Worm (Caenorhabditis elegans): ENCODE data around the gene F18E2.15.

F18E2.15 gene

DNA sequence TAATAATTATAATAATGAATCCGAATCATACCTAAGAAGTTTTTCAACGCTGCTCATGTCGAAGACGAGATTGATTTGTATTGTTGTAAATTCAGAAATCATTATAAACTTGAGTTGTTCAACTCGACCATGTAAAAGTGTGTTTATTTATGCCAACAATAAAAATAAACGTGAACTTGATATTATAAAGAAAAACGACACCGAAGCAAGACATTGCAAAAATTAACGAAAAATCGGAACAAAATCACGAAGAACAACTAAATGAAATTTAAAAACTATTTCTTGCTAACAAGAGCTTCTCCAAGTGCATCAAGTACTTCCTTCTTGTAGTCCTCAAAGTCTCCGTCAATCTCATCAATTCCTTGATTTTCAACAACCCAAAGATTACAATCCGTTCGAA is at the start of gene F18E2.15:
Gene F18E2.15 (minus strand): TSS at position 101 of the 400 bp plus-strand sequence.
- TF ChIP-seq W03F9.2 (tag; optimal IDR thresholded peaks at IDR 0.05) (no peak), dao-5 (tag; optimal IDR thresholded peaks at IDR 0.05) (no peak)

DNA sequence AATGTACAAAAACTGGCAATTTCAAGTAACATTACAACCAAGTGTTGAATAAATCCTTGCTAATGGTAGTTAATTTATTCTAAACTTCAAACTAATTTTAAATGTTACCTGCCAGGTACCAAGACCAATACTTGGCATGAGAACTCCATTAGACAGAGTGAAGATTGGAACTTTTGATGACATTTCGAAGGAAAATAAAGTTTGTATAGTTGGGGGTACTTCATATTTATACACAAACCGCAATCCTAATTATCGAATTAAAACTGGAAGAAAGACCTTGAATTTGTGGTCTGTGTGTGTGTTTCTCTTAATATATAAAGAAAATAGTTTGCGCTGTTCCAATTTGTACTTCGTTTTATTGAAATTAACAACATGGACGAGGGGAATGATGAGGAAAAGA is 49.1 kb upstream of the F18E2.15 start, which contains the start of gene ZC443.1:
Gene ZC443.1 (minus strand): TSS at position 205 of the 400 bp plus-strand sequence.
- TF ChIP-seq him-1 (tag; optimal IDR thresholded peaks at IDR 0.05): no peak
- no peak for TF ChIP-seq dao-5 (tag; optimal IDR thresholded peaks at IDR 0.05)
- no peak for TF ChIP-seq W03F9.2 (tag; optimal IDR thresholded peaks at IDR 0.05)

DNA sequence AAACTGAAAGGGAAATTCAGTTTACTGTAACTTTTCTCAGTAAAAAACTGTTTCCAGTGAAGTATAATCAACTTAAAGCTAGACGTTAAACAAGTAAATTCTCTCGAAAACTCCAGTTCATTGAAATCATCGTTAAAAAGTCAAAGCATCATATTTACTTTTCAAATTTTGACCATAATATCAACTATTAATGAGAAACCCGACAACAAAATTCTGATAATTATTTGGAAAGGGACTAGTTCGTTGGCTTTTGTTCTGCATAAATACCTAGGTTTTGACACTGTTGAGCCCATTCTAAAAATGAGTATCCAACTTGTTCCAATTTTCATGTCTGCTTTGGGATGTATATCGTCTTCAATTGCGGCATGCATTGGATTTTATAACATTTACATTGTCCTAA is 45.4 kb upstream of the F18E2.15 start, which contains the start of gene ZC443.7:
Gene ZC443.7 (plus strand): TSS at position 301 of the 400 bp plus-strand sequence.
- TF ChIP-seq him-1 (tag; optimal IDR thresholded peaks at IDR 0.05) (no peak), dao-5 (tag; optimal IDR thresholded peaks at IDR 0.05) (no peak)

DNA sequence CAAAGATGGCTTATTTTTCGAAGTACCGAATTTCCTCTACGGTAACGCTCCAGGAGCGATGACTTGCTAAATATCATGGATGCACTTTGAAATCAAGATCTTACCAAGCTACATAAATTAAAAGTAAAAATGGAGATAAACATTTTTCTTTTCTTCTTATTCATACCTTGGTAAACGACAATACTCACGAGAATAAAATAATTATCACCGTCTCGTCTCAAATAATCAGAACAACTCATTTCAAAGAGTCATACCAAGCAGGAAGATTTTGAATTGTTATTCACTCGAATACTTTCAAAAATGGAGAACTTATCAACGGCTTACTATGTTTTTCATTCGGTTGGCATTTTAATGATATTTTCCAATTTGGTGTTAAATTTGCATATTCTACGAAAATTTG is 42.5 kb upstream of the F18E2.15 start, which contains the start of gene srbc-45:
Gene srbc-45 (plus strand): TSS at position 301 of the 400 bp plus-strand sequence.
- TF ChIP-seq dao-5 (tag; optimal IDR thresholded peaks at IDR 0.05): no peak

DNA sequence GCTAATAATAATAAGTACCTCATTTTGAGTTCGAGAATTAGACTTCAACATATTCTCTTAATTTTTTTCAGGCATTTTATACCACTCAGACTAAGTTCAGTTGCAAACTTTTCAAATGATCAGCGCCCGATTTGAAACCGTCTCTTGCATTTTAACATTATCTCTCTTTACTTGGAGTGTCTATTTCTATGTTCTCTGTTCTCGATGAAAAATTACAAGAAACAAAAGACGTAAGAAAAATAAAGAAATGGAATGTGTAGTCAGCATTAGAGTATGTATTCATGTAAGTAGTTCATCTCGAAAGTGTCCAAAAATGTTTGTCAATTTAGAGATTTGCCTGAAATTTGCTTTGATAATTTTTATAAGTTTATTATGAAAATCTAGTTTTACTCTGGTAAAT is 39.4 kb upstream of the F18E2.15 start, which contains the start of gene ugt-3:
Gene ugt-3 (minus strand): TSS at position 101 of the 400 bp plus-strand sequence.
- TF ChIP-seq W03F9.2 (tag; optimal IDR thresholded peaks at IDR 0.05): no peak
- TF ChIP-seq dao-5 (tag; optimal IDR thresholded peaks at IDR 0.05): no peak

DNA sequence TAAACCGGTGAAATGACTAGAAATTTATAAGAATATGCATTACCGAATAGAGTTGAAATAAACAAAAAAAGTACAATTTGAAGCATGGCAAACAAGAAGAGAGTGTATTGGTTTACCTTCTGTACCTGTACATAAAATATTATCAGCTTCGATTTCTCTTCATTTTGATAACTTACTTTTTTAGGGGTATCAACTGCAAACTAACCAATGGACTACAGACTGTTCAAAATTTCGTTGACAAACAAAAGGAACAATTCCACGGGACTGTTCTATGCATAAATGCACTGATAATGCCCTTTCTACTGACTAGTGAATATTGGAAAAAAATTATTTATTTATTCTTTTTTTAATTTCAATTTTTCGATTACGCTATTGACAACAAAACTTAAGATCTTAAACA is 37.2 kb upstream of the F18E2.15 start, which contains the start of gene ugt-6:
Gene ugt-6 (minus strand): TSS at position 233 of the 400 bp plus-strand sequence.
- TF ChIP-seq W03F9.2 (tag; optimal IDR thresholded peaks at IDR 0.05): no peak
- TF ChIP-seq dao-5 (tag; optimal IDR thresholded peaks at IDR 0.05): no peak
- no peak for TF ChIP-seq him-1 (tag; optimal IDR thresholded peaks at IDR 0.05)

DNA sequence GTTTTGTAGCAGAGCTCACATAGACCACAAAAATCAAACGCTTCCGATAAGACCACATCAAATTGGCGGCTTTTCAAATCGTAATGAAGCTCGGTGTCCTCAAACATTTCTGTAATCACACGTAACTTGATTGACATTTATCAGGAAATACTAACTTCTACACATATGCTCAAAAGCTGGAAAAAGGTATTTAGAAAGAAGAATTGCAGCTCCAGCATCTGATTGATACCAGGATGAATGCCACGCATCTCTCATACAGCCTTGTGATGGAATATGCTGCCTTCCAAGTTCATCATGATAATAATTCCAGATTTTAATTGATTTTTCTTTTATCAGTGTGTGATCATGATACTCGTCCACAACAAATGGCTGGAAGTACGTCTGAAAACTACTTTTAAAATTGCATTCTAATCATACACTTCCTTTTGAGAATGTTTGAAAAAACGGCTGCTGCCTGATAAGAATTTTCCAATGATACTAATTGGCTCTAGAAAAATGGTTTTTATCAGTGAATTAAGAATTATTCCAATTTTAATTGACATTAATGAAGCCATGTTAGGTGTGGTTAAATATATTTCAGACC is 36.2 kb upstream of the F18E2.15 start:
- TF ChIP-seq W03F9.2 (tag; optimal IDR thresholded peaks at IDR 0.05) (no peak), him-1 (tag; optimal IDR thresholded peaks at IDR 0.05) (no peak), dao-5 (tag; optimal IDR thresholded peaks at IDR 0.05) (no peak)

DNA sequence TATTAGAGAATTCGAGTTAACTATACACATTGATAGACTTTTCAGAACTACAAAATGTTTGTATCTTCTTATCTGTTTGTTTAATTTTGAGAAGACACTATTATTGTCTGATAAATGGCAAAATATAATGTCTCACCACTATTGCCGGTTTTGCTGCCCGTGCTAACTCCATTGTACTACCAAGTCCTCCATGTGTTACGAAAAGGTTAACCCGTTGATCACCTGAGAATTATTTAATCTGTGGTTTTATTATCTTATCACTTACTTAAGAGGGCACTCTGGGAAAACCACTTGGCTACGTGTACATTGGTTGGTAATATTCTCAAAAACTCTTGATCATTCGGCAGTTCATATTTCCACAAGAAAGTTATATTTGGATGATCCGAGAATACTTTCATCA is 35.1 kb upstream of the F18E2.15 start:
- TF ChIP-seq W03F9.2 (tag; optimal IDR thresholded peaks at IDR 0.05): no peak
- no peak for TF ChIP-seq him-1 (tag; optimal IDR thresholded peaks at IDR 0.05)
- TF ChIP-seq dao-5 (tag; optimal IDR thresholded peaks at IDR 0.05): no peak

DNA sequence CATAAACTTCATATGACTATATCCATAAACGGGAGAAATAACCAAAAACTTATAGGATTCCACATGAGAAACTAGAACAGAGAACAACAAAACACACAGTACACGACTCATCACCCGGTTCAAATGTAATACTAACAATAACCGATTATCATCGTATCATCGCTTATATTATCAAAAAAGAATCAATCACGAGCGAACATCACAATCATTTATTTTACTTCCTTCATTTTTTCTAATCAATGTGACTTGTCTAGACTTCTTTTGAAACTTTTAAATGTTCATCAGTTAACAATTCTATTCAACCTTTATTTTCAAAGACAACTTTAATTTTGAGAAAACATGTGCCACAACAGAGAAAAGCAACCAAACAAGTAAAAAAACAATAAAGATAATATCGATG is 34.4 kb upstream of the F18E2.15 start, which contains the start of gene ugt-4:
Gene ugt-4 (minus strand): TSS at position 141 of the 400 bp plus-strand sequence.
- no peak for TF ChIP-seq him-1 (tag; optimal IDR thresholded peaks at IDR 0.05)
- no peak for TF ChIP-seq W03F9.2 (tag; optimal IDR thresholded peaks at IDR 0.05)
- no peak for TF ChIP-seq dao-5 (tag; optimal IDR thresholded peaks at IDR 0.05)

DNA sequence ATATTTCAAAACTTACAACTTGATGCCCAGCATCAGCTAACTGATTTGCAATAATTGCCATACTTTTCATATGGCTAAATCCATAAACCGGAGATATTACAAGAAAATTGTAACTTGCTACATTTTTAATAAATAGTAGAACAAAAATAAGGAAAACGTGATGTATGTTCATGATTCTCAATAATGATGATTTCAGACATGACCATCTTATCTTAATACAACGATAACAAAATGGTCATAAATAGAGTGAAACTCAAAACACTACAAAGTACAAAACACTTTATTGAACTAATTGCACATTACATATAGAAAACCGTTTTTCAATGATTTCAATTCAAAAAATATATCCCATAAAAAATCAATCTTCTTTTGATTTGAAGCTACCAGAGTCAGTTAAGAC is 31.9 kb upstream of the F18E2.15 start, which contains the start of gene ugt-5:
Gene ugt-5 (minus strand): TSS at position 214 of the 400 bp plus-strand sequence.
- TF ChIP-seq dao-5 (tag; optimal IDR thresholded peaks at IDR 0.05) (no peak), him-1 (tag; optimal IDR thresholded peaks at IDR 0.05) (no peak), W03F9.2 (tag; optimal IDR thresholded peaks at IDR 0.05) (no peak)

DNA sequence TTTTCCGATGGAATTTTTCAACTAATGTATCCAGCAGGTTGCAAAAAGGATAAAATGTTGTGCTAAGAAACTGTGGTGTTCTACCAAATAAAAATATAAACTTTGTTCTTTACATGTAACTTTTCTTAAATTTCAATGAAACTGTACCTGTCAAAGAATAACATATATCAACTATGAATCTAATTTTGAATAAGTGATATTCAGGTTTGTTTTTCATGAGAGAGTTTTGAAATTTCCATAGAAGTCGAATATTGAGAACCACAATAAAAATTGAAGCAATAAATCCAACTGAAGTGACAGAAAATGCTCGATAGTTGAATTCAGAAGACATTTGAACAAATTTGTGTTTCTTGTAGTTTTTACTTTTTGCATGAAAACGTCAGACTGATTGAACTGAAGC is 29.4 kb upstream of the F18E2.15 start, which contains the start of gene srbc-43:
Gene srbc-43 (minus strand): TSS at position 331 of the 400 bp plus-strand sequence.
- TF ChIP-seq him-1 (tag; optimal IDR thresholded peaks at IDR 0.05) (no peak), dao-5 (tag; optimal IDR thresholded peaks at IDR 0.05) (no peak), W03F9.2 (tag; optimal IDR thresholded peaks at IDR 0.05) (no peak)

DNA sequence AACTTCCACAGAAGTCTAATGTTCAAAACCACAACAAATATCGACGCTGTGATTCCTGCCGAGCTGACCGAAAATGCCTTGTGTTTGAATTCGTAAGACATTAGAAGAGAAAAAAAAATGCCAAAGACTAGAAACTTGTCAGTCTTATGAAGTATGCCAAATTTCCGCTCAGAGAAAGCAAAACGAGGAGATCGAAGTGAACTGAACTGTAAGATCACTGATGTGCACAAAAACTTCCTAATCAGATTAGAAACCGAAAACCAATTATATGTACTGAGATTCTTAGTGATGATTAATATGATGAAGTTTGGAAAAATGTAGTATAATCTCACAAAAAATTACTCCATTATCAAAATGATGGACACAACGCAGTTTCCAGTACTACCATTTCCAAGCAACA is 27.6 kb upstream of the F18E2.15 start, which contains the start of gene srbc-44:
Gene srbc-44 (minus strand): TSS at position 101 of the 400 bp plus-strand sequence.
- no peak for TF ChIP-seq him-1 (tag; optimal IDR thresholded peaks at IDR 0.05)
- TF ChIP-seq W03F9.2 (tag; optimal IDR thresholded peaks at IDR 0.05): no peak
- no peak for TF ChIP-seq dao-5 (tag; optimal IDR thresholded peaks at IDR 0.05)

DNA sequence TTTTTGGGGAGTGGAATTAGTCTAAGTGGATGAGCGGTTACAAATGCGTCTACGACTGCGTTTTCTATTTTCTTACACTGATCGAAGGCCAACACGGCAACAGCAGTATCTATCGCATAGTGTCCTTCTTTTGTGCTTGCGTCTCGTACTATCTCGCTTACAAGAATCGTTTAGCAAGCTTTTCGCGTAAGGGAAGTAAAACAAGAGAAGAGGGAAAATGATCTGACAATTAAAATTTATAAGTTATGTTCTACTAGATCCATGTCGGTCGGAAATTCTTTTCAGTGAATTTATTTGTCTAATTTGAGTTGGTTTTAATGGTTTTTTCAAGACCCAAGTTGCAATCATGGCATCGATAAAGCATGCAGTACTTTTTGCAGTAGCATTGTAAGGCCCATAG is 26.2 kb upstream of the F18E2.15 start, which contains the start of gene fkb-4:
Gene fkb-4 (minus strand): TSS at position 101 of the 400 bp plus-strand sequence.
- no peak for TF ChIP-seq W03F9.2 (tag; optimal IDR thresholded peaks at IDR 0.05)
- TF ChIP-seq dao-5 (tag; optimal IDR thresholded peaks at IDR 0.05): no peak
- no peak for TF ChIP-seq him-1 (tag; optimal IDR thresholded peaks at IDR 0.05)

DNA sequence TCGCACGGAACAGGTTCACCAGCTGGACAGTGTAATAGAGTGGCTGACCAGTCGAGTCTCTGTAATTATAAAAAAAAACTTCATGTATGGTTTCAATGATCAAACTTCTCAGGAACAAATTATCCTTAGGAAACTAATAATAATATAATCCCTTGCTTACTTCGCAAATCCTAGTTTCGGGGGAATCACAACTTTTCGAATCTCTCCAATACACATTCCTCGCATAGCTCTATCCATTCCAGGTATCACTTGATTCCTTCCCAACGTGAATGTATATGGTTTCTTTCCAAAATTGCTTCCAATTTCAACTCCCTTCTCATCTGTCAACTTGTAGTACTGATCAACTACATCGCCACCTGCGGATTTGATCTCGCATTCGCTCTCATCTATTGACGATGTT is 25.5 kb upstream of the F18E2.15 start:
- TF ChIP-seq dao-5 (tag; optimal IDR thresholded peaks at IDR 0.05): no peak
- TF ChIP-seq W03F9.2 (tag; optimal IDR thresholded peaks at IDR 0.05): no peak
- no peak for TF ChIP-seq him-1 (tag; optimal IDR thresholded peaks at IDR 0.05)

DNA sequence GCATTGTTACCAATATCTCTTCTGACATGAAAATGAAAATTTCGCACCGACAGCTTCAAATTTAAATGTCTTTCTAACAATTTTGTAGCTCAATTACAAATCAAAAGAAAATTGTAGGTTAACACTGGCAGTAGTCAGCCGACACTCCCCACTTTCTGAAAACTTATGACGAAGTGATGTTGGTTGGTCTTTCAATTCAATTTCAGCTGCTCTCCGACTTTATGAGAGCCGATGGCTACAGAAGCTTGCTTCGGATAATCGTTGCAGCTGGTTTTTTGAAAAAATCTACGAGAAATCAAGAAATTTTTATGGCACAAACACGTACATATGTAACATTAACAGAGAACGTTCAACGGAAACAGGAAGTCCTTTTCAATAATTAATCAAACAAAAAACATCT is 24.0 kb upstream of the F18E2.15 start, which contains the start of gene sre-20:
Gene sre-20 (minus strand): TSS at position 101 of the 400 bp plus-strand sequence.
- TF ChIP-seq dao-5 (tag; optimal IDR thresholded peaks at IDR 0.05) (no peak), W03F9.2 (tag; optimal IDR thresholded peaks at IDR 0.05) (no peak), him-1 (tag; optimal IDR thresholded peaks at IDR 0.05) (no peak)

Measured in whole organism, L4/young adult.